Fruit fly (Drosophila melanogaster) whole organism, embryonic: Measurements from ENCODE around the gene pont.

Source experiments
- Atf-2 ChIP-seq: fragments of 200-800 bp; sonication (Bioruptor generic); optimal IDR thresholded peaks from 2 replicates; lab custom pipeline; 2016; ENCODE audit warnings: missing biosample characterization, missing genetic modification characterization
- CG12104 ChIP-seq: fragments of 200-800 bp; sonication (Bioruptor generic); optimal IDR thresholded peaks from 3 replicates; lab custom pipeline; 2016; ENCODE audit warnings: missing biosample characterization, missing genetic modification characterization
- CG14014 ChIP-seq: fragments of 200-800 bp; sonication (Bioruptor generic); IDR thresholded peaks from 2 replicates; pipeline ENCODE4 v1.3.6; 2022; ENCODE audit warnings: missing biosample characterization, missing genetic modification characterization
- CG18619 ChIP-seq: fragments of 200-800 bp; sonication (Bioruptor generic); optimal IDR thresholded peaks from 3 replicates; lab custom pipeline; 2017; ENCODE audit warnings: missing biosample characterization, mild to moderate bottlenecking, missing genetic modification characterization
- CG31388 ChIP-seq: fragments of 200-800 bp; sonication (Bioruptor generic); optimal IDR thresholded peaks from 2 replicates; lab custom pipeline; 2016; ENCODE audit warnings: missing biosample characterization, missing genetic modification characterization
- CG3995 ChIP-seq: fragments of 200-800 bp; sonication (Bioruptor generic); optimal IDR thresholded peaks from 3 replicates; lab custom pipeline; 2016; ENCODE audit warnings: missing biosample characterization, missing genetic modification characterization
- CTCF ChIP-seq: fragments of 200-800 bp; sonication (Bioruptor generic); optimal IDR thresholded peaks from 2 replicates; lab custom pipeline; 2017; ENCODE audit warnings: missing biosample characterization, mild to moderate bottlenecking, missing genetic modification characterization, moderate library complexity
- D19A ChIP-seq: fragments of 200-800 bp; optimal IDR thresholded peaks from 3 replicates; lab custom pipeline; 2019; ENCODE audit warnings: missing biosample characterization, mild to moderate bottlenecking, missing genetic modification characterization, moderate library complexity
- Xbp1 ChIP-seq: fragments of 200-800 bp; sonication (Bioruptor generic); optimal IDR thresholded peaks from 3 replicates; lab custom pipeline; 2016; ENCODE audit warnings: missing biosample characterization, mild to moderate bottlenecking, missing genetic modification characterization
- hb ChIP-seq: fragments of 200-800 bp; sonication (Bioruptor generic); IDR thresholded peaks from 3 replicates; pipeline ENCODE4 v1.3.6; 2022; ENCODE audit warnings: missing biosample characterization, missing genetic modification characterization; ENCODE audit not compliant: partially characterized antibody
- pros ChIP-seq: fragments of 200-800 bp; sonication (Bioruptor generic); optimal IDR thresholded peaks from 3 replicates; lab custom pipeline; 2019; ENCODE audit warnings: missing biosample characterization, mild to moderate bottlenecking, missing genetic modification characterization, moderate library complexity
- z ChIP-seq: fragments of 200-800 bp; sonication (Bioruptor generic); IDR thresholded peaks from 3 replicates; pipeline ENCODE4 v1.3.6; 2022; ENCODE audit warnings: missing biosample characterization, missing genetic modification characterization

dm6 chr3R:10225390-10225789 lies 36.5 kb upstream of the pont start, which contains the start of gene CG42795:
- no peak for TF ChIP-seq pros (GFP tag; lab: Kevin White, UChicago)
- TF ChIP-seq D19A (tag; lab: Kevin White, UChicago) = no peak
- TF ChIP-seq CG31388 (GFP tag; lab: Kevin White, UChicago) = no peak
- TF ChIP-seq hb (GFP tag; lab: Robert Waterston, UW) = no peak
- TF ChIP-seq z (GFP tag; lab: Robert Waterston, UW) = no peak
- no peak for TF ChIP-seq CTCF
- no peak for TF ChIP-seq CG18619 (GFP tag; lab: Kevin White, UChicago)
- TF ChIP-seq CG14014 = no peak
- TF ChIP-seq Atf-2 (GFP tag; lab: Kevin White, UChicago) = no peak
- no peak for TF ChIP-seq Xbp1 (GFP tag; lab: Kevin White, UChicago)
- no peak for TF ChIP-seq CG3995 (GFP tag; lab: Kevin White, UChicago)
- TF ChIP-seq CG12104 (GFP tag; lab: Kevin White, UChicago) = no peak
